Fruit fly (Drosophila melanogaster) whole organism, embryonic: ENCODE data around the gene Pex2.

ENCODE experiments used
- Atf-2 ChIP-seq: fragments of 200-800 bp; sonication (Bioruptor generic); optimal IDR thresholded peaks from 2 replicates; lab custom pipeline; 2016; ENCODE audit warnings: missing biosample characterization, missing genetic modification characterization
- Atf3 ChIP-seq: fragments of 200-800 bp; sonication (Bioruptor generic); optimal IDR thresholded peaks from 3 replicates; lab custom pipeline; 2016; ENCODE audit warnings: missing biosample characterization, missing genetic modification characterization
- C15 ChIP-seq: fragments of 200-800 bp; sonication (Bioruptor generic); IDR thresholded peaks from 3 replicates; pipeline ENCODE4 v1.3.6; 2022; ENCODE audit warnings: missing biosample characterization, missing genetic modification characterization
- CG10267 ChIP-seq: fragments of 200-800 bp; sonication (Bioruptor generic); optimal IDR thresholded peaks from 2 replicates; lab custom pipeline; 2018; ENCODE audit warnings: missing biosample characterization, mild to moderate bottlenecking, missing genetic modification characterization, moderate library complexity
- CG10274 ChIP-seq: fragments of 200-800 bp; sonication (Bioruptor generic); optimal IDR thresholded peaks from 3 replicates; lab custom pipeline; 2017; ENCODE audit warnings: missing biosample characterization, mild to moderate bottlenecking, missing genetic modification characterization
- CG10543 ChIP-seq: fragments of 200-800 bp; sonication (Bioruptor generic); optimal IDR thresholded peaks from 3 replicates; lab custom pipeline; 2017; ENCODE audit warnings: missing biosample characterization, mild to moderate bottlenecking, missing genetic modification characterization, moderate library complexity
- CG11696 ChIP-seq: fragments of 200-800 bp; sonication (Bioruptor generic); IDR thresholded peaks from 2 replicates; pipeline ENCODE4 v1.3.6; 2022; ENCODE audit warnings: missing biosample characterization, missing genetic modification characterization
- CG12391 ChIP-seq: fragments of 200-800 bp; sonication (Bioruptor generic); optimal IDR thresholded peaks from 3 replicates; lab custom pipeline; 2018; ENCODE audit warnings: missing biosample characterization, mild to moderate bottlenecking, missing genetic modification characterization, moderate library complexity
- CG14441 ChIP-seq: fragments of 200-800 bp; sonication (Bioruptor generic); IDR thresholded peaks from 2 replicates; pipeline ENCODE4 v1.3.6; 2022; ENCODE audit warnings: missing biosample characterization, missing genetic modification characterization
- CG17186 ChIP-seq: fragments of 200-800 bp; sonication (Bioruptor generic); optimal IDR thresholded peaks from 3 replicates; lab custom pipeline; 2017; ENCODE audit warnings: missing biosample characterization, missing genetic modification reagents, missing genetic modification characterization
- CG18619 ChIP-seq: fragments of 200-800 bp; sonication (Bioruptor generic); optimal IDR thresholded peaks from 3 replicates; lab custom pipeline; 2017; ENCODE audit warnings: missing biosample characterization, mild to moderate bottlenecking, missing genetic modification characterization
- CG2889 ChIP-seq: fragments of 200-800 bp; sonication (Bioruptor generic); IDR thresholded peaks from 3 replicates; pipeline ENCODE4 v1.3.6; 2022; ENCODE audit warnings: missing biosample characterization, missing genetic modification characterization
- CG33557 ChIP-seq: fragments of 200-800 bp; sonication (Bioruptor generic); optimal IDR thresholded peaks from 2 replicates; lab custom pipeline; 2019; ENCODE audit warnings: missing biosample characterization, mild to moderate bottlenecking, missing genetic modification characterization, moderate library complexity
- CG34376 ChIP-seq: fragments of 200-800 bp; sonication (Bioruptor generic); optimal IDR thresholded peaks from 2 replicates; lab custom pipeline; 2018; ENCODE audit warnings: missing biosample characterization, mild to moderate bottlenecking, missing genetic modification characterization
- CG4730 ChIP-seq: fragments of 200-800 bp; sonication (Bioruptor generic); IDR thresholded peaks from 2 replicates; pipeline ENCODE4 v1.3.6; 2022; ENCODE audit warnings: missing biosample characterization, missing genetic modification characterization
- CG6854 ChIP-seq: fragments of 200-800 bp; sonication (Bioruptor generic); optimal IDR thresholded peaks from 3 replicates; lab custom pipeline; 2017; ENCODE audit warnings: missing biosample characterization, mild to moderate bottlenecking, missing genetic modification characterization
- CG8765 ChIP-seq: fragments of 200-800 bp; sonication (Bioruptor generic); IDR thresholded peaks from 2 replicates; pipeline ENCODE4 v1.3.6; 2022; ENCODE audit warnings: missing biosample characterization, missing genetic modification characterization
- CHES-1-like ChIP-seq: fragments of 200-800 bp; sonication (Bioruptor generic); optimal IDR thresholded peaks from 2 replicates; lab custom pipeline; 2016; ENCODE audit warnings: missing biosample characterization, missing genetic modification characterization
- D19B ChIP-seq: fragments of 200-800 bp; sonication (Bioruptor generic); optimal IDR thresholded peaks from 2 replicates; lab custom pipeline; 2017; ENCODE audit warnings: missing biosample characterization, mild to moderate bottlenecking, missing genetic modification characterization
- Dref ChIP-seq: fragments of 200-800 bp; sonication (Bioruptor generic); IDR thresholded peaks from 2 replicates; pipeline ENCODE4 v1.3.6; 2022; ENCODE audit warnings: missing biosample characterization, missing genetic modification characterization
- ERR ChIP-seq: fragments of 200-800 bp; sonication (Bioruptor generic); optimal IDR thresholded peaks from 2 replicates; lab custom pipeline; 2016; ENCODE audit warnings: missing biosample characterization, missing genetic modification characterization
- Ets97D ChIP-seq: fragments of 200-800 bp; sonication (Bioruptor generic); optimal IDR thresholded peaks from 3 replicates; lab custom pipeline; 2016; ENCODE audit warnings: missing biosample characterization, missing genetic modification characterization
- Jarid2 ChIP-seq: fragments of 200-800 bp; sonication (Bioruptor generic); optimal IDR thresholded peaks from 3 replicates; lab custom pipeline; 2017; ENCODE audit warnings: mild to moderate bottlenecking, missing biosample characterization, missing genetic modification reagents, missing genetic modification characterization
- MESR4 ChIP-seq: fragments of 200-800 bp; sonication (Bioruptor generic); optimal IDR thresholded peaks from 2 replicates; lab custom pipeline; 2018; ENCODE audit warnings: missing biosample characterization, mild to moderate bottlenecking, missing genetic modification characterization, moderate library complexity
- MTF-1 ChIP-seq: fragments of 200-800 bp; sonication (Bioruptor generic); optimal IDR thresholded peaks from 2 replicates; lab custom pipeline; 2018; ENCODE audit warnings: missing biosample characterization, mild to moderate bottlenecking, missing genetic modification characterization, borderline replicate concordance
- Nf-YA ChIP-seq: fragments of 200-800 bp; sonication (Bioruptor generic); IDR thresholded peaks from 2 replicates; pipeline ENCODE4 v1.3.6; 2022; ENCODE audit warnings: missing biosample characterization, missing genetic modification characterization
- Nf-YB ChIP-seq: fragments of 200-800 bp; sonication (Bioruptor generic); optimal IDR thresholded peaks from 3 replicates; lab custom pipeline; 2019; ENCODE audit warnings: missing biosample characterization, mild to moderate bottlenecking, missing genetic modification characterization, moderate library complexity
- abd-A ChIP-seq: fragments of 200-800 bp; sonication (Bioruptor generic); optimal IDR thresholded peaks from 3 replicates; lab custom pipeline; 2019; ENCODE audit warnings: missing biosample characterization, mild to moderate bottlenecking, missing genetic modification characterization, moderate library complexity
- ac ChIP-seq: fragments of 200-800 bp; sonication (Bioruptor generic); optimal IDR thresholded peaks from 3 replicates; lab custom pipeline; 2017; ENCODE audit warnings: missing biosample characterization, mild to moderate bottlenecking, missing genetic modification characterization
- ase ChIP-seq: fragments of 200-800 bp; sonication (Bioruptor generic); IDR thresholded peaks from 3 replicates; pipeline ENCODE4 v1.3.6; 2022; ENCODE audit warnings: missing biosample characterization, missing genetic modification characterization
- cwo ChIP-seq: fragments of 200-800 bp; sonication (Bioruptor generic); optimal IDR thresholded peaks from 3 replicates; lab custom pipeline; 2017; ENCODE audit warnings: missing biosample characterization, missing genetic modification characterization, mild to moderate bottlenecking, moderate library complexity, missing genetic modification reagents
- danr ChIP-seq: fragments of 200-800 bp; sonication (Bioruptor generic); IDR thresholded peaks from 2 replicates; pipeline ENCODE4 v1.3.6; 2022; ENCODE audit warnings: missing biosample characterization, missing genetic modification characterization
- dpn ChIP-seq, 2 experiments: fragments of 200-800 bp; sonication (Bioruptor generic); optimal IDR thresholded peaks; 3 replicates each; lab custom pipeline; 2016; ENCODE audit warnings: missing biosample characterization in 2 of 2, missing genetic modification characterization in 2 of 2
- fu2 ChIP-seq: fragments of 200-800 bp; sonication (Bioruptor generic); optimal IDR thresholded peaks from 2 replicates; lab custom pipeline; 2016; ENCODE audit warnings: missing biosample characterization, missing genetic modification characterization
- gcm2 ChIP-seq: fragments of 200-800 bp; sonication (Bioruptor generic); optimal IDR thresholded peaks from 2 replicates; lab custom pipeline; 2016; ENCODE audit warnings: missing biosample characterization, missing genetic modification characterization
- jumu ChIP-seq: fragments of 200-800 bp; sonication (Bioruptor generic); optimal IDR thresholded peaks from 3 replicates; lab custom pipeline; 2016; ENCODE audit warnings: missing biosample characterization, missing genetic modification characterization
- kay ChIP-seq: fragments of 200-800 bp; sonication (Bioruptor generic); optimal IDR thresholded peaks from 2 replicates; lab custom pipeline; 2016; ENCODE audit warnings: missing biosample characterization, missing genetic modification characterization
- klu ChIP-seq: fragments of 200-800 bp; sonication (Bioruptor generic); IDR thresholded peaks from 2 replicates; pipeline ENCODE4 v1.3.6; 2022; ENCODE audit warnings: missing biosample characterization, missing genetic modification characterization
- org-1 ChIP-seq: fragments of 200-800 bp; sonication (Bioruptor generic); optimal IDR thresholded peaks from 2 replicates; lab custom pipeline; 2017; ENCODE audit warnings: missing biosample characterization, missing genetic modification characterization
- otp ChIP-seq: fragments of 200-800 bp; sonication (Bioruptor generic); IDR thresholded peaks from 3 replicates; pipeline ENCODE4, ENCODE4 v1.3.6; 2022; ENCODE audit warnings: missing biosample characterization, missing genetic modification characterization
- pita ChIP-seq: fragments of 200-800 bp; sonication (Bioruptor generic); optimal IDR thresholded peaks from 2 replicates; lab custom pipeline; 2017; ENCODE audit warnings: missing biosample characterization, mild to moderate bottlenecking, missing genetic modification characterization
- prd ChIP-seq, 3 experiments: fragments of >200 bp in 2 of 3; fragments of 200-800 bp in 1 of 3; sonication (Bioruptor generic) in 1 of 3; optimal IDR thresholded peaks in 2 of 3; IDR thresholded peaks in 1 of 3; 2 replicates in 2 of 3; 3 replicates in 1 of 3; pipeline versions ENCODE4 v1.3.6 to Lab custom; 2017 to 2022; ENCODE audit warnings: missing biosample characterization in 1 of 3, missing genetic modification characterization in 1 of 3
- shn ChIP-seq: fragments of 200-800 bp; sonication (Bioruptor generic); optimal IDR thresholded peaks from 3 replicates; lab custom pipeline; 2016; ENCODE audit warnings: missing biosample characterization, missing genetic modification characterization
- so ChIP-seq: fragments of 200-800 bp; sonication (Bioruptor generic); IDR thresholded peaks from 3 replicates; pipeline ENCODE4 v1.3.6; 2022; ENCODE audit warnings: missing biosample characterization, missing genetic modification characterization
- sob ChIP-seq: fragments of 200-800 bp; sonication (Bioruptor generic); IDR thresholded peaks from 2 replicates; pipeline ENCODE4 v1.3.6; 2022; ENCODE audit warnings: missing biosample characterization, missing genetic modification characterization
- unpg ChIP-seq: fragments of 200-800 bp; sonication (Bioruptor generic); optimal IDR thresholded peaks from 3 replicates; lab custom pipeline; 2018; ENCODE audit warnings: missing biosample characterization, mild to moderate bottlenecking, missing genetic modification characterization, moderate library complexity
- zen2 ChIP-seq: fragments of 200-800 bp; sonication (Bioruptor generic); IDR thresholded peaks from 3 replicates; pipeline ENCODE4 v1.3.6; 2022; ENCODE audit warnings: missing biosample characterization, missing genetic modification characterization; ENCODE audit not compliant: partially characterized antibody
- zfh2 ChIP-seq: fragments of 200-800 bp; sonication (Bioruptor generic); optimal IDR thresholded peaks from 2 replicates; lab custom pipeline; 2016; ENCODE audit warnings: missing biosample characterization, missing genetic modification characterization

Gene Pex2

dm6 chr3L:8346100-8346980 is 7.5 kb downstream of the Pex2 start, which contains the start of the genes CG7182 and GAPcenA (continued):
- TF ChIP-seq otp (GFP tag; lab: Robert Waterston, UW): no peak
- no peak for TF ChIP-seq abd-A (tag; lab: Kevin White, UChicago)
- TF ChIP-seq CG10543 (GFP tag; lab: Kevin White, UChicago): peak; percentile 75
- peak; percentile 41 for TF ChIP-seq zfh2 (GFP tag; lab: Kevin White, UChicago)
- peak; percentile 76 for TF ChIP-seq CG33557 (GFP tag; lab: Kevin White, UChicago)
- TF ChIP-seq CHES-1-like (GFP tag; lab: Kevin White, UChicago): no peak
- TF ChIP-seq fu2 (GFP tag; lab: Kevin White, UChicago): peak; percentile 29
- TF ChIP-seq Atf3 (GFP tag; lab: Kevin White, UChicago): no peak
- TF ChIP-seq jumu (GFP tag; lab: Kevin White, UChicago): peak; percentile 26
- peak; percentile 33 for TF ChIP-seq kay (GFP tag; lab: Kevin White, UChicago)
- peak; percentile 26; the same call in 1 of the 2 replicates for TF ChIP-seq klu
- no peak for TF ChIP-seq C15 (GFP tag; lab: Robert Waterston, UW)
- no peak for TF ChIP-seq zen2 (GFP tag; lab: Robert Waterston, UW)
- no peak for TF ChIP-seq Jarid2 (GFP tag; lab: Kevin White, UChicago)
- TF ChIP-seq CG8765 (GFP tag; lab: Robert Waterston, UW): no peak
- no peak for TF ChIP-seq Nf-YA (GFP tag; lab: Robert Waterston, UW)
- peak; percentile 63 for TF ChIP-seq cwo
- no peak for TF ChIP-seq CG2889 (GFP tag; lab: Robert Waterston, UW)
- TF ChIP-seq CG11696 (GFP tag; lab: Robert Waterston, UW): no peak
- TF ChIP-seq shn (GFP tag; lab: Kevin White, UChicago): no peak
- peak; percentile 63 for TF ChIP-seq CG18619
- 0 out of 2 replicates have a peak, but pooled peaks have one; percentile 11 for TF ChIP-seq sob (GFP tag; lab: Robert Waterston, UW)
- TF ChIP-seq D19B (GFP tag; lab: Kevin White, UChicago): peak; percentile 33
- TF ChIP-seq ase (GFP tag; lab: Robert Waterston, UW): peak; percentile 52; the same call in 1 of the 3 replicates
- peak; percentile 67 for TF ChIP-seq Dref
- no peak for TF ChIP-seq gcm2 (GFP tag; lab: Kevin White, UChicago)
- TF ChIP-seq CG14441: no peak; the same call in 1 of the 2 replicates
- TF ChIP-seq ERR (GFP tag; lab: Kevin White, UChicago): no peak
- no peak for TF ChIP-seq CG4730 (GFP tag; lab: Robert Waterston, UW)
- peak; percentile 81 for TF ChIP-seq CG12391
- peak; percentile 66 for TF ChIP-seq unpg (GFP tag; lab: Kevin White, UChicago)
- peak; percentile 2 for TF ChIP-seq CG10274 (GFP tag; lab: Kevin White, UChicago)
- TF ChIP-seq danr: no peak
- TF ChIP-seq Ets97D (GFP tag; lab: Kevin White, UChicago): peak; percentile 39
- no peak for TF ChIP-seq Atf-2
- no peak for TF ChIP-seq pita (GFP tag; lab: Kevin White, UChicago)
- peak; percentile 47 for TF ChIP-seq MESR4 (GFP tag; lab: Kevin White, UChicago)
- peak; percentile 24 to 63 for TF ChIP-seq dpn (GFP tag; optimal IDR thresholded peaks at IDR 0.05; lab: Kevin White, UChicago)
- no peak for TF ChIP-seq prd (optimal IDR thresholded peaks at IDR 0.05; lab: Kevin White, UChicago)
- no peak; the same call in 2 of the 3 replicates for TF ChIP-seq prd (GFP tag; IDR thresholded peaks at IDR 0.05; lab: Robert Waterston, UW)
- peak; percentile 27 for TF ChIP-seq org-1 (GFP tag; lab: Kevin White, UChicago)
- TF ChIP-seq ac (GFP tag; lab: Kevin White, UChicago): no peak
- peak; percentile 99 for TF ChIP-seq CG10267 (tag; lab: Kevin White, UChicago)
- TF ChIP-seq CG6854 (GFP tag; lab: Kevin White, UChicago): no peak
- no peak for TF ChIP-seq CG34376 (GFP tag; lab: Kevin White, UChicago)
- no peak for TF ChIP-seq CG17186 (GFP tag; lab: Kevin White, UChicago)
- TF ChIP-seq Nf-YB (GFP tag; lab: Kevin White, UChicago): peak; percentile 57
- TF ChIP-seq so: no peak
- no peak for TF ChIP-seq MTF-1 (GFP tag; lab: Kevin White, UChicago)
